Worm (Caenorhabditis elegans): ENCODE results near the gene nep-3.

DNA sequence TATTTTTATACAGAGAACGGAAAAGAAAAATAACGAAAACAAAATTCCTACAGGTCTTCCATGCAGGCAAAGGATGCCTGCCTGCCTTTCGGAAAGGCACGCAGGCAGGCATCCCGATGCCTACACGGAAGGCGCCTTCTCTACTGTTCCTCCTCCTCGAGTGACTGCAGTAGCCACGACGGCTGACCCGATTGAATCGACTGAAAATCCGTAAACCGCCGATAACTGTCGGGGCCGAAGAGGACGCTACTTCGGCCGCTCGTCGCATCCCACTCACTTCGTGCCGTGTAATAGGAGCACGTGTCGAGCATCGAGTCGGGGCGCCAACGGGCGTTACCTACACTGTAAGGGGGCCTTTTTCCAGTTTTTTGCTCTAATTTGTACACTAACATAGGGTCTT, 43.6 kb upstream of the nep-3 start:
- no peak for TF ChIP-seq ama-1 (optimal IDR thresholded peaks at IDR 0.05)
- TF ChIP-seq scrt-1 (GFP tag; IDR thresholded peaks at IDR 0.05) = no peak
- no peak for TF ChIP-seq tra-4 (tag; optimal IDR thresholded peaks at IDR 0.05)
- TF ChIP-seq hnd-1 (tag; optimal IDR thresholded peaks at IDR 0.05) = no peak
- 0 out of 2 replicates have a peak, but pooled peaks have one; percentile 8 for TF ChIP-seq pes-1 (GFP tag; IDR thresholded peaks at IDR 0.05)

Measured in whole organism, early embryonic.